Worm (Caenorhabditis elegans): ENCODE results near the gene B0334.4.
A peak's percentile ranks its signal among the peaks of the same experiment; 100 is the strongest.

The B0334.4 gene

DNA sequence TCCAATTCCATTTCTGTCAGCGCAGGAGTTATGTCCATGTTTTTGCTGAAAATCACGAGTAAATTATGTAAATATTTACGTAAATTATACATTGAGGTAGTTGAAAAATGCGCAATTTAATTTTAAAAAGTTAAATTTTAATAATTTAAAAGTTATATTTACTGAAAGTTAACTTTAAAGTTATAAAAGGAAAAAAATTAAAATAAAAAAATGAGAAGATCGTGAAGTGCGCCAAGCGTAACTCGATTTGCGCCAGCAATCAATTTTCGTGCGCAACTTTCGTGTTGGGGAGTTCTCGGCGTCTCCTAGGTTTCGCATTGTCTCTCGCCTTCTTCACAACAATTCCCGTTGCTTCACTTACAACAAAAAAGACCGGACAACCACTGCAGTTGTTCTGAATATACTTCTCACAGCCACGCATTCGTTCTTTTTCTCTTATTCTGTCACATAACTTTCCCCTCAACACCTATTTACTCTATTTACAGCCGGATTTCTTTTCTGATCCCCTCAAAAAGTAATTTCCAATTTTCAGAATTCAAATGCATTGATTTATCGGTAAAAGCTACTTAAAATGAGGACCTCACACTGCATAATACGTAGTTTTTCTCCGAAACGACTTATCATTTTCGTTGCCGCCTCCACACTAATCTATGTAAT lies 21.8 kb upstream of the B0334.4 start, which contains the start of the genes metl-1 and W02B12.11:
Gene metl-1, minus strand, starts transcription at position 51 of the 657 bp plus-strand sequence.
Gene W02B12.11, plus strand, starts transcription at position 337 of the 657 bp plus-strand sequence.
- TF ChIP-seq ama-1 (optimal IDR thresholded peaks at IDR 0.05), result no peak
- peak; percentile 80 for TF ChIP-seq tbx-2 (tag; optimal IDR thresholded peaks at IDR 0.05)
- peak; percentile 69 for TF ChIP-seq lin-15B (tag; optimal IDR thresholded peaks at IDR 0.05)
- peak; percentile 65 for TF ChIP-seq lsy-12 (tag; optimal IDR thresholded peaks at IDR 0.05)
- TF ChIP-seq fkh-2 (tag; optimal IDR thresholded peaks at IDR 0.05), result no peak
- no peak for TF ChIP-seq pha-4 (tag; optimal IDR thresholded peaks at IDR 0.05)
- peak; percentile 36 for TF ChIP-seq egl-5 (tag; optimal IDR thresholded peaks at IDR 0.05)
- peak; percentile 62 for TF ChIP-seq jun-1 (tag; optimal IDR thresholded peaks at IDR 0.05)
- no peak for TF ChIP-seq egl-27 (tag; optimal IDR thresholded peaks at IDR 0.05)
- peak; percentile 40 for TF ChIP-seq lin-39 (tag; optimal IDR thresholded peaks at IDR 0.05)
- TF ChIP-seq sea-2 (GFP tag; optimal IDR thresholded peaks at IDR 0.05), result no peak
- TF ChIP-seq elt-3 (tag; optimal IDR thresholded peaks at IDR 0.05), result no peak
- peak; percentile 81 for TF ChIP-seq R02D3.7 (tag; optimal IDR thresholded peaks at IDR 0.05)
- peak; percentile 11 for TF ChIP-seq elt-1 (tag; optimal IDR thresholded peaks at IDR 0.05)
- no peak for TF ChIP-seq zag-1 (tag; optimal IDR thresholded peaks at IDR 0.05)
- no peak for TF ChIP-seq fkh-10 (GFP tag; optimal IDR thresholded peaks at IDR 0.05)
- no peak for TF ChIP-seq nhr-76 (tag; optimal IDR thresholded peaks at IDR 0.05)
- TF ChIP-seq mml-1 (tag; optimal IDR thresholded peaks at IDR 0.05), result no peak
- TF ChIP-seq unc-62 (GFP tag; optimal IDR thresholded peaks at IDR 0.05), result no peak
- no peak for TF ChIP-seq nfya-1 (tag; optimal IDR thresholded peaks at IDR 0.05; ENCODE audit: insufficient read depth)
- TF ChIP-seq eor-1 (tag; optimal IDR thresholded peaks at IDR 0.05), result no peak
- peak; percentile 86 for TF ChIP-seq nhr-43 (tag; optimal IDR thresholded peaks at IDR 0.05; ENCODE audit: poor library complexity, severe bottlenecking)
- no peak for TF ChIP-seq daf-12 (tag; optimal IDR thresholded peaks at IDR 0.05)
- TF ChIP-seq ZK546.5 (tag; optimal IDR thresholded peaks at IDR 0.05), result no peak
- TF ChIP-seq nhr-23 (tag; optimal IDR thresholded peaks at IDR 0.05), result peak; percentile 95
- TF ChIP-seq nhr-237 (tag; optimal IDR thresholded peaks at IDR 0.05), result no peak
- no peak for TF ChIP-seq mdl-1 (tag; optimal IDR thresholded peaks at IDR 0.05)
- TF ChIP-seq nhr-28 (tag; optimal IDR thresholded peaks at IDR 0.05), result no peak
- peak; percentile 26 for TF ChIP-seq pqm-1 (tag; optimal IDR thresholded peaks at IDR 0.05)
- TF ChIP-seq unc-39 (tag; optimal IDR thresholded peaks at IDR 0.05), result no peak
- no peak for TF ChIP-seq ztf-11 (tag; optimal IDR thresholded peaks at IDR 0.05)
- peak; percentile 58 for TF ChIP-seq ceh-82 (tag; optimal IDR thresholded peaks at IDR 0.05)
- no peak for TF ChIP-seq ztf-4 (tag; optimal IDR thresholded peaks at IDR 0.05)
- no peak for TF ChIP-seq ceh-16 (tag; optimal IDR thresholded peaks at IDR 0.05)
- peak; percentile 60 for TF ChIP-seq nhr-25 (tag; optimal IDR thresholded peaks at IDR 0.05)
- peak; percentile 63 for TF ChIP-seq ceh-28 (tag; optimal IDR thresholded peaks at IDR 0.05)
- peak; percentile 59 for TF ChIP-seq elt-2 (tag; optimal IDR thresholded peaks at IDR 0.05)
- peak; percentile 83 for TF ChIP-seq hmg-11 (tag; optimal IDR thresholded peaks at IDR 0.05)
- TF ChIP-seq skn-1 (tag; optimal IDR thresholded peaks at IDR 0.05), result peak; percentile 44
- no peak for TF ChIP-seq fos-1 (tag; optimal IDR thresholded peaks at IDR 0.05)
- TF ChIP-seq ceh-9 (tag; optimal IDR thresholded peaks at IDR 0.05), result no peak
- no peak for TF ChIP-seq nhr-12 (tag; optimal IDR thresholded peaks at IDR 0.05)
- no peak for TF ChIP-seq snpc-4 (tag; optimal IDR thresholded peaks at IDR 0.05)
- no peak for TF ChIP-seq nhr-11 (tag; optimal IDR thresholded peaks at IDR 0.05)
- TF ChIP-seq nhr-67 (tag; optimal IDR thresholded peaks at IDR 0.05), result no peak
- TF ChIP-seq nhr-77 (tag; optimal IDR thresholded peaks at IDR 0.05), result peak; percentile 10
- TF ChIP-seq aly-2 (tag; optimal IDR thresholded peaks at IDR 0.05), result no peak

Measured in whole organism, L3 larva.